Worm (Caenorhabditis elegans): ENCODE measurements around the gene Y45F10D.2.

Y45F10D.2 gene

ce11 chrIV:13777480-13777879, 3.0 kb upstream of the Y45F10D.2 start, which contains the start of gene rpl-18 (continued):
- TF ChIP-seq mdl-1 (tag; optimal IDR thresholded peaks at IDR 0.05) (peak in 1 of 2 experiments; percentile 30), lin-1 (GFP tag; IDR thresholded peaks at IDR 0.05) (no peak), zip-11 (GFP tag; IDR thresholded peaks at IDR 0.05) (no peak), unc-62 (GFP tag; optimal IDR thresholded peaks at IDR 0.05 in 1 of 2) (no peak), unc-62 (tag; optimal IDR thresholded peaks at IDR 0.05) (no peak), jun-1 (tag; optimal IDR thresholded peaks at IDR 0.05) (no peak), nhr-41 (GFP tag; IDR thresholded peaks at IDR 0.05) (no peak), lin-38 (GFP tag; IDR thresholded peaks at IDR 0.05) (peak; percentile 57), dmd-6 (GFP tag; IDR thresholded peaks at IDR 0.05) (no peak), D1046.2 (GFP tag; IDR thresholded peaks at IDR 0.05) (no peak), Y48G9A.11 (GFP tag; IDR thresholded peaks at IDR 0.05) (peak; percentile 95), hlh-30 (tag; optimal IDR thresholded peaks at IDR 0.05; ENCODE audit: insufficient read depth) (peak; percentile 85), lim-7 (GFP tag; IDR thresholded peaks at IDR 0.05) (no peak), mxl-2 (GFP tag; conservative IDR thresholded peaks at IDR 0.05) (no peak), sdz-12 (GFP tag; optimal IDR thresholded peaks at IDR 0.05) (no peak), nhr-10 (tag; optimal IDR thresholded peaks at IDR 0.05) (no peak), daf-8 (GFP tag; IDR thresholded peaks at IDR 0.05) (no peak), ceh-62 (tag; optimal IDR thresholded peaks at IDR 0.05) (no peak), nhr-77 (tag; optimal IDR thresholded peaks at IDR 0.05) (peak; percentile 43), Y105C5A.15 (GFP tag; IDR thresholded peaks at IDR 0.05) (no peak), ZK546.5 (tag; optimal IDR thresholded peaks at IDR 0.05) (no peak), zag-1 (tag; optimal IDR thresholded peaks at IDR 0.05) (no peak), ztf-11 (tag; optimal IDR thresholded peaks at IDR 0.05) (no peak), zfp-3 (GFP tag; conservative IDR thresholded peaks at IDR 0.05) (no peak), daf-16 (GFP tag; optimal IDR thresholded peaks at IDR 0.05) (no peak), daf-16 (tag; optimal IDR thresholded peaks at IDR 0.05) (peak; percentile 49), dve-1 (tag; optimal IDR thresholded peaks at IDR 0.05; ENCODE audit: insufficient read depth) (peak; percentile 72), lin-29 (GFP tag; IDR thresholded peaks at IDR 0.05) (no peak), duxl-1 (tag; optimal IDR thresholded peaks at IDR 0.05; ENCODE audit: poor library complexity) (no peak), cey-2 (tag; optimal IDR thresholded peaks at IDR 0.05; ENCODE audit: borderline replicate concordance, insufficient read depth) (no peak), nhr-11 (tag; optimal IDR thresholded peaks at IDR 0.05) (peak; percentile 48), dmd-8 (GFP tag; IDR thresholded peaks at IDR 0.05) (no peak), ces-1 (GFP tag; optimal IDR thresholded peaks at IDR 0.05) (no peak), Y75B8A.6 (GFP tag; IDR thresholded peaks at IDR 0.05) (no peak), mxl-3 (GFP tag; optimal IDR thresholded peaks at IDR 0.05) (no peak), zip-2 (tag; optimal IDR thresholded peaks at IDR 0.05) (no peak)

ce11 chrIV:13776745-13777144, 2.3 kb upstream of the Y45F10D.2 start:
- TF ChIP-seq snpc-1.2 (GFP tag; IDR thresholded peaks at IDR 0.05) (peak; percentile 43; the same call in 1 of the 2 replicates), unc-62 (GFP tag; optimal IDR thresholded peaks at IDR 0.05 in 1 of 2) (peak in 1 of 2 experiments; percentile 88), unc-62 (tag; optimal IDR thresholded peaks at IDR 0.05) (no peak), aha-1 (tag) (peak; percentile 18), sdz-12 (GFP tag; optimal IDR thresholded peaks at IDR 0.05) (no peak)

ce11 chrIV:13776115-13776514, 1.6 kb upstream of the Y45F10D.2 start, which contains the start of gene Y45F10D.16:
Gene Y45F10D.16, plus strand, starts transcription at chrIV:13776415.
- TF ChIP-seq F37D6.2 (tag; optimal IDR thresholded peaks at IDR 0.05) (no peak), nhr-42 (GFP tag; IDR thresholded peaks at IDR 0.05) (no peak), hif-1 (tag; optimal IDR thresholded peaks at IDR 0.05) (no peak), gei-8 (GFP tag; optimal IDR thresholded peaks at IDR 0.05) (no peak), Y75B8A.6 (GFP tag; IDR thresholded peaks at IDR 0.05) (no peak), zip-2 (tag; optimal IDR thresholded peaks at IDR 0.05) (no peak), jun-1 (tag; optimal IDR thresholded peaks at IDR 0.05) (no peak), mxl-3 (GFP tag; optimal IDR thresholded peaks at IDR 0.05) (no peak), F26F4.8 (GFP tag; conservative IDR thresholded peaks at IDR 0.05) (no peak), mxl-2 (GFP tag; conservative IDR thresholded peaks at IDR 0.05) (no peak), F44E2.7 (GFP tag; IDR thresholded peaks at IDR 0.05) (no peak), pha-4 (GFP tag; IDR thresholded peaks at IDR 0.05) (no peak), pha-4 (tag; optimal IDR thresholded peaks at IDR 0.05) (no peak), skn-1 (tag; optimal IDR thresholded peaks at IDR 0.05) (no peak), ZK546.5 (tag; optimal IDR thresholded peaks at IDR 0.05) (no peak)

All from whole organism, L4 larva.